Worm (Caenorhabditis elegans) whole organism, dauer: Measurements from ENCODE around the gene srh-28.

ENCODE experiments used
- unc-62 ChIP-seq: sonication (generic microtip); optimal IDR thresholded peaks from 2 replicates; lab custom pipeline; 2017; ENCODE audit warnings: missing biosample characterization, missing genetic modification reagents, missing genetic modification characterization

Gene srh-28

ce11 chrV:6751493-6752100, 24.0 kb downstream of the srh-28 start:
- no peak for TF ChIP-seq unc-62 (GFP tag; lab: Kevin White, UChicago)

ce11 chrV:6744774-6745173, 30.8 kb downstream of the srh-28 start, which contains the start of gene T25F10.3:
T25F10.3 (plus strand) TSS chrV:6745081.
- no peak for TF ChIP-seq unc-62 (GFP tag; lab: Kevin White, UChicago)

DNA sequence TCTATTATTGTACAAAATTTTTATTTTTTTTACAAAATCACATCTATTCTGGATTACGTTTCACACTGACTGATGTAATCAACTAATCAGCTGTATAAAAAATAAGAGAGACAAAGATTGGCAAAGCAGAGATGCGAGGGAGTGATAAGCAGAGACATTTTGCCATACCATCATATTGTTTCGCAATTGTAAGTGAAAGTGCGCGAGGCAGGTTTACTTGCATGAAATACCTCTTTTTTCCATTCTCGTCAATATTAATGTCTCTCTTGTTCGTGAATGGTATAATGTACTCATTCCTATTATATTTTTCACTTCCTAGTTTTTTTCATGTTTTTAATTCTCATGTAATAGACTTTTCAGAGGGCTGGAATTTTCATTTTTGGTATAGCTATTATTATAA, 38.7 kb downstream of the srh-28 start:
- no peak for TF ChIP-seq unc-62 (GFP tag; lab: Kevin White, UChicago)

ce11 chrV:6736108-6736507, 39.5 kb downstream of the srh-28 start:
- no peak for TF ChIP-seq unc-62 (GFP tag; lab: Kevin White, UChicago)

DNA sequence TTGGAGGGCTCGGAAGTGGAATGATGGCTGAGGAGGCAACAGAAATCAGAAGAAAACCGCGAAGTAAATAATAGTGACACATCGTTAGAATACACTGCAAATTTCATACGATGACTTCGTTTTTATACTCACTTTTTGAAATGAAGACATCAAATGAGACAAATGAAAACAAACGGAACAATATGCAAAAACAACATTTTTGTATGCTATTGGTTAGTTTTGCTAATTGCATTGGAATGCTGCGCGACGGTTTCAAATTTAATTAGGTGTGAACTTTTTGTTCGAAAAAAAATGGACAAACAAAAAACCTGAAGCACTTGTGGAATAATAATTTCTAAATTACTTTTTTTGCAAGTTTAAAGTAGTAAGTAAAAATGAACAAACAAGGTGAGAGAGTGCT, 42.6 kb downstream of the srh-28 start, which contains the start of gene grl-8:
grl-8 (minus strand) TSS at position 101 of the 400 bp plus-strand sequence.
- no peak for TF ChIP-seq unc-62 (GFP tag; lab: Kevin White, UChicago)

DNA sequence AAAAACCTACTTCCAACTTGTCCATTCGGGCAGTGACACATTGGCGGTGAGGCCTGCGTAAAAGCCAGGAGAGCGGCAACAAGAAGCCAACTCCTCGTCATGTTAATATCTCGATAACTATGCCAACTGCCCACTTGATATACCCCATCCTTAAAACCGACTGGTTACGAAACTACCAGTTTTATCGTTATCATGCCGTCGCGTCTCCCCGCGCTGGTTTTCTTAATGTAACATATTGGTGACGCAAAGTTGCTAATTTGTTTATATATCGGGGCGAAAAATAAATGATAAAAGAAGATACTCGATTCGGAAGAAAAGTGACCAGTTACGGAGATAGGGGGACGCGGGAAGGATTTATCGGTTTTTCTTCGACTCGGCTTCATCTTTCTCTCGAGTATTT, 44.0 kb downstream of the srh-28 start, which contains the start of gene grl-9:
grl-9 (minus strand) TSS at position 101 of the 400 bp plus-strand sequence.
- no peak for TF ChIP-seq unc-62 (GFP tag; lab: Kevin White, UChicago)

DNA sequence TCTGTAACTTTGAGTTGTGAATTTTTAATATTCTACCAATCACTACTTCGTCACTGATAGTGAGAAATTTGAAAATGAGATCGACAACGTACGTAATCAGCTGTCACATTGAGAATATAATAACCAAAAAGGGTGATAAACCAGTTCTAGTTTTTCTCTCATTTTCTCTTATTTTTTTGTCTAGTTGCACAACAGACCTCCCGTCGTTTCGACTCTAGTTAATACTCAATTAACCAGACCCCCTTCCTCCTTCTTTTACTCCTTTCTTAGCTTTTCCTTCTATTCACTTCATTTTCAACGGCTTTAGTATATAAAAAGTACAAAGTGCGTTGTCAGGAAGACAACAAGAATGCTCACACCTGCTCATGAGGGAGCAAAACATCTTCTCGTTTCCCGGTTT, 48.4 kb downstream of the srh-28 start, which contains the start of gene ZC487.1:
ZC487.1 (plus strand) TSS at position 301 of the 400 bp plus-strand sequence.
- TF ChIP-seq unc-62 (GFP tag; lab: Kevin White, UChicago): no peak

ce11 chrV:6726279-6726678, 49.3 kb downstream of the srh-28 start:
- no peak for TF ChIP-seq unc-62 (GFP tag; lab: Kevin White, UChicago)
